Worm (Caenorhabditis elegans): ENCODE results near the gene set-2.
A peak's percentile ranks its signal among the peaks of the same experiment; 100 is the strongest.

The set-2 gene

DNA sequence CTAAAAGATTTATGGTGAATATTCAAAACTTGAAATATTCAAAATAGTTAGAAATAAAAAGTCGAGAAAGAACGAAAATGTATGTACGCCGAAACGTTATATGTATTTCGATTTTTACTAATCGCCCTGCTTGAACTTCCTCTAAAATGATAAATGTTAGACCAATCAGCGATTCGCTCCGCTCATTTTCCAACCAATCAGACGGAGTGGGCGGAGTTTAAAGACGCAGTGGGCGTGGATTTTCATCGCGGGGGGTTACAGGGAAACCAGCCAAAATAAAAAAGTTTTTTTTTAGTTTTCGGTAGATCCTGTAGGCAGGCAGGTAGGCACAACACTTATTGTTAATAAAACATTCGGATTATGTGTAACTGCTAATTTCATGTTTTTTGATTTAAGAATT is 23.0 kb upstream of the set-2 start:
- TF ChIP-seq nfya-1 (tag; optimal IDR thresholded peaks at IDR 0.05; ENCODE audit: insufficient read depth) (peak; percentile 94), nhr-12 (tag; optimal IDR thresholded peaks at IDR 0.05) (no peak)

DNA sequence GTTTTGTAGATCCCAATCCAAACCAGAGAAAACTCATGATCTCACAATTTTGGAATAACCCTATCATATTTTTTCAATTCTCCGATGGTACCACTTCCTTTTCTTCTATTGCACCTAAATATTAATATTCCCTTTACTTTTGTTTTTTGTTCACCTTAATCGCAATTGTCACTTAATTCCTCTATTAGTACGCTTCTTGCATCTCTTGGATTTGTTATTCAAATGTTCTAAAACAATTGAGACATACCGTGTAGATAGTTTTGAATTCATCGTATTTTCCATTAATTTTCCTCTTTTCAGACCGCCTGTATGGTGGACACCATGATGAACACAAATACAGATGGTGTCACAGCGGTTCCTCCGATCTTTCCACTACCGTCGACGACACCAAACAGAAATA is 21.8 kb upstream of the set-2 start, which contains the start of gene flh-2:
flh-2 (plus strand) TSS at position 301 of the 400 bp plus-strand sequence.
- TF ChIP-seq ama-1 (optimal IDR thresholded peaks at IDR 0.05) (no peak), zag-1 (tag; optimal IDR thresholded peaks at IDR 0.05) (no peak), nhr-25 (tag; optimal IDR thresholded peaks at IDR 0.05) (no peak), eor-1 (tag; optimal IDR thresholded peaks at IDR 0.05) (no peak), nfya-1 (tag; optimal IDR thresholded peaks at IDR 0.05; ENCODE audit: insufficient read depth) (no peak), ZK546.5 (tag; optimal IDR thresholded peaks at IDR 0.05) (no peak), egl-27 (tag; optimal IDR thresholded peaks at IDR 0.05) (no peak)

DNA sequence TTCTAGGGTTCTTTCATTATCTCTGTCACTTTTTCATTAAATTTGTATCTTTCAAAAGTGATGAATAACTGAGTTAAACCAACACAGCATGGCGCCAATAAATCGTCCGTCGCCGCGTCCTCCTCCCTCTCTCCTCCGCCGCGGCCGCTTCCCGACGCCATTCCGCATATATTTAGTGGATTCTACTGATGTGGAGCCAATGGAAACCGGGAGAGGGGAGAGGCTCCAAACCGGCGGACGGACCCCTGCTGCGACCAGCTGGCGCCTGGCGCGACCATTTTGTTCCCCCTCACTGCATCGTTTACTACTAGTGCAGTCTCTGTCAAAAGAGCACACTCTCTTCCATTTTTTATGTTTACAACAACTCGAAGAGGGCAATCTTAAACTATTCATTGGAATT is 21.2 kb upstream of the set-2 start:
- TF ChIP-seq ama-1 (optimal IDR thresholded peaks at IDR 0.05) (no peak), nfya-1 (tag; optimal IDR thresholded peaks at IDR 0.05; ENCODE audit: insufficient read depth) (peak; percentile 43), egl-5 (tag; optimal IDR thresholded peaks at IDR 0.05) (peak; percentile 26), nhr-12 (tag; optimal IDR thresholded peaks at IDR 0.05) (no peak), fkh-2 (tag; optimal IDR thresholded peaks at IDR 0.05) (no peak), nhr-77 (tag; optimal IDR thresholded peaks at IDR 0.05) (no peak), fos-1 (tag; optimal IDR thresholded peaks at IDR 0.05) (no peak), elt-2 (tag; optimal IDR thresholded peaks at IDR 0.05) (no peak), lin-39 (tag; optimal IDR thresholded peaks at IDR 0.05) (peak; percentile 66), hmg-11 (tag; optimal IDR thresholded peaks at IDR 0.05) (peak; percentile 6)

DNA sequence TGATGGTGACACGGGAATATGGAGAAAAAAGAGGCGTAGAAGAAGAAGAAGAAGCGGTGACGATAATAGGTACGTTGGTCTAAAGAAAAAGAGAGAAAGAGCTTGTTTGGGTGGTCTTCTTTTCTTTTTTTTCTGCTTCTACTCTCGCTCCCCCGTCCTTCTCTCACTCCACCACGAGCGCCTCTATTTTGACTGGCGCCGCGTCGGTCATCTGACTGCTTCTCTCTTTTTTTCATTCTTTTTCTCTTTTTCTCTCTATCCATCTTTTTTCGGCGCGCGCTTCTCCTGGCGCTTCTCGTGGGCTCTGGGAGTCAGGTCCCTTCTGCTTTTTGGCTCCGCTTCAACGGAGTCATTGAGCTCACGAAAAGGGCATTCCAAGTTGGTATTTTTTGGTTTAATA is 20.3 kb upstream of the set-2 start:
- TF ChIP-seq nfya-1 (tag; optimal IDR thresholded peaks at IDR 0.05; ENCODE audit: insufficient read depth), result peak; percentile 86
- no peak for TF ChIP-seq pqm-1 (tag; optimal IDR thresholded peaks at IDR 0.05)
- no peak for TF ChIP-seq egl-5 (tag; optimal IDR thresholded peaks at IDR 0.05)
- TF ChIP-seq snpc-4 (tag; optimal IDR thresholded peaks at IDR 0.05), result peak; percentile 18
- TF ChIP-seq pha-4 (tag; optimal IDR thresholded peaks at IDR 0.05), result peak; percentile 16
- peak; percentile 58 for TF ChIP-seq hmg-11 (tag; optimal IDR thresholded peaks at IDR 0.05)
- peak; percentile 65 for TF ChIP-seq lin-39 (tag; optimal IDR thresholded peaks at IDR 0.05)
- peak; percentile 37 for TF ChIP-seq lin-15B (tag; optimal IDR thresholded peaks at IDR 0.05)
- TF ChIP-seq nhr-11 (tag; optimal IDR thresholded peaks at IDR 0.05), result peak; percentile 17

ce11 chrIII:4948631-4949030 is 18.6 kb upstream of the set-2 start:
- TF ChIP-seq ama-1 (optimal IDR thresholded peaks at IDR 0.05) (no peak), nfya-1 (tag; optimal IDR thresholded peaks at IDR 0.05; ENCODE audit: insufficient read depth) (peak; percentile 9), lin-39 (tag; optimal IDR thresholded peaks at IDR 0.05) (peak; percentile 6)

ce11 chrIII:4947352-4947751 is 17.3 kb upstream of the set-2 start:
- TF ChIP-seq nhr-77 (tag; optimal IDR thresholded peaks at IDR 0.05) (no peak), ceh-9 (tag; optimal IDR thresholded peaks at IDR 0.05) (no peak), snpc-4 (tag; optimal IDR thresholded peaks at IDR 0.05) (no peak), hmg-11 (tag; optimal IDR thresholded peaks at IDR 0.05) (peak; percentile 47), fos-1 (tag; optimal IDR thresholded peaks at IDR 0.05) (no peak), nfya-1 (tag; optimal IDR thresholded peaks at IDR 0.05; ENCODE audit: insufficient read depth) (peak; percentile 58), ceh-28 (tag; optimal IDR thresholded peaks at IDR 0.05) (no peak), lin-39 (tag; optimal IDR thresholded peaks at IDR 0.05) (peak; percentile 77), lsy-12 (tag; optimal IDR thresholded peaks at IDR 0.05) (no peak), pha-4 (tag; optimal IDR thresholded peaks at IDR 0.05) (no peak), mml-1 (tag; optimal IDR thresholded peaks at IDR 0.05) (no peak), ztf-4 (tag; optimal IDR thresholded peaks at IDR 0.05) (no peak)

ce11 chrIII:4944213-4944612 is 14.2 kb upstream of the set-2 start, which contains the start of gene ntl-9:
Gene ntl-9 (plus strand): TSS chrIII:4944513.
- TF ChIP-seq egl-27 (tag; optimal IDR thresholded peaks at IDR 0.05) (no peak), ceh-28 (tag; optimal IDR thresholded peaks at IDR 0.05) (no peak), nhr-11 (tag; optimal IDR thresholded peaks at IDR 0.05) (no peak)

ce11 chrIII:4939267-4939666 is 9.3 kb upstream of the set-2 start, which contains the start of gene rpb-2:
Gene rpb-2 (plus strand): TSS chrIII:4939567.
- TF ChIP-seq fos-1 (tag; optimal IDR thresholded peaks at IDR 0.05), result no peak

Data from whole organism, L3 larva.